Worm (Caenorhabditis elegans): ENCODE results near the gene nlp-70.

DNA sequence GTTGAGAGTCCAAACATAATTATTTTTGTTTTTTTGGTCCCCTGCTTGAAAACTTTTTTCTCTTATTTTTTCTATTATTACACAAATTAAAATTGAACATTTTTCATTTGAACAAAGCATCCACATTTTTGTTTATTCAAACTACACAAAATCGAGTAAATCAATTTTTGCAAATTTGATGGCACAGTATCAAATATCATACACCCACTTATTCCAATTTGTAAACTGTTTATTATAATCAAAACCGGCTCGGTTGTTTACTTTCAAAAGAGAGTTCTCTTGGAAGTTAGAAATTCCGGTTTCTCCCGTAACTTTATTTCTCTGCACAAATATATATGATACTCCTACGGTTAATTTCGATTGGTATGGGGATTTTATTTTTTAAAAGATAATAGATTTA lies 4.7 kb downstream of the nlp-70 start, which contains the start of gene lgc-26:
- TF ChIP-seq zag-1 (tag; optimal IDR thresholded peaks at IDR 0.05), result no peak
- no peak for TF ChIP-seq nhr-77 (tag; optimal IDR thresholded peaks at IDR 0.05)
- TF ChIP-seq fos-1 (tag; optimal IDR thresholded peaks at IDR 0.05), result no peak
- TF ChIP-seq crh-2 (tag; optimal IDR thresholded peaks at IDR 0.05), result no peak
- TF ChIP-seq lin-39 (tag; optimal IDR thresholded peaks at IDR 0.05), result no peak
- TF ChIP-seq ZK546.5 (tag; optimal IDR thresholded peaks at IDR 0.05), result no peak
- TF ChIP-seq elt-3 (tag; optimal IDR thresholded peaks at IDR 0.05), result no peak
- TF ChIP-seq nhr-10 (tag; optimal IDR thresholded peaks at IDR 0.05), result no peak
- TF ChIP-seq blmp-1 (tag; optimal IDR thresholded peaks at IDR 0.05; ENCODE audit: insufficient read depth), result no peak
- no peak for TF ChIP-seq nhr-11 (tag; optimal IDR thresholded peaks at IDR 0.05)

Data from whole organism, L2 larva.